Fruit fly (Drosophila melanogaster): ENCODE results near the gene ERR.

ERR gene

dm6 chr3L:8185263-8186227, 926 bp downstream of the ERR start (continued):
- peak; percentile 62 for TF ChIP-seq Sox102F (GFP tag; optimal IDR thresholded peaks at IDR 0.05)
- TF ChIP-seq CrebB (tag; optimal IDR thresholded peaks at IDR 0.05), result peak; percentile 48
- peak; percentile 39; the same call in 1 of the 2 replicates for TF ChIP-seq crol (GFP tag; IDR thresholded peaks at IDR 0.05)
- TF ChIP-seq Jarid2 (GFP tag; optimal IDR thresholded peaks at IDR 0.05), result peak; percentile 30
- TF ChIP-seq Lim3 (GFP tag; IDR thresholded peaks at IDR 0.05), result no peak
- peak; percentile 47 for TF ChIP-seq Vsx1 (GFP tag; optimal IDR thresholded peaks at IDR 0.05)
- TF ChIP-seq CG3281 (GFP tag; optimal IDR thresholded peaks at IDR 0.05), result peak; percentile 64
- TF ChIP-seq lola (GFP tag; optimal IDR thresholded peaks at IDR 0.05), result no peak
- TF ChIP-seq tgo (GFP tag; IDR thresholded peaks at IDR 0.05), result peak; percentile 51
- TF ChIP-seq CG8924 (tag; optimal IDR thresholded peaks at IDR 0.05), result peak; percentile 20
- TF ChIP-seq YL-1 (GFP tag; optimal IDR thresholded peaks at IDR 0.05), result no peak
- no peak for TF ChIP-seq jigr1 (GFP tag; IDR thresholded peaks at IDR 0.05)
- TF ChIP-seq caup (GFP tag; optimal IDR thresholded peaks at IDR 0.05; ENCODE audit: severe bottlenecking), result peak; percentile 57
- no peak for TF ChIP-seq ab (GFP tag; optimal IDR thresholded peaks at IDR 0.05)
- TF ChIP-seq Dfd (GFP tag; optimal IDR thresholded peaks at IDR 0.05), result no peak
- peak; percentile 38 for TF ChIP-seq az2 (GFP tag; optimal IDR thresholded peaks at IDR 0.05)
- TF ChIP-seq CG8388 (GFP tag; optimal IDR thresholded peaks at IDR 0.05), result no peak
- no peak for TF ChIP-seq CG18619 (GFP tag; optimal IDR thresholded peaks at IDR 0.05)
- no peak for TF ChIP-seq CG16815 (GFP tag; optimal IDR thresholded peaks at IDR 0.05)
- TF ChIP-seq h (optimal IDR thresholded peaks at IDR 0.05), result no peak
- peak; percentile 70 for TF ChIP-seq gro (GFP tag; optimal IDR thresholded peaks at IDR 0.05)
- TF ChIP-seq CG17186 (GFP tag; optimal IDR thresholded peaks at IDR 0.05), result no peak
- TF ChIP-seq MTF-1 (GFP tag; optimal IDR thresholded peaks at IDR 0.05; ENCODE audit: borderline replicate concordance), result no peak
- TF ChIP-seq Lhr (GFP tag; optimal IDR thresholded peaks at IDR 0.05), result no peak
- no peak for TF ChIP-seq cad (GFP tag; optimal IDR thresholded peaks at IDR 0.05)
- TF ChIP-seq CG12299 (tag; optimal IDR thresholded peaks at IDR 0.05), result peak; percentile 10
- peak; percentile 41; the same call in 1 of the 2 replicates for TF ChIP-seq Xrp1 (GFP tag; IDR thresholded peaks at IDR 0.05)
- TF ChIP-seq CG6683 (GFP tag; optimal IDR thresholded peaks at IDR 0.05), result peak; percentile 11
- TF ChIP-seq CG8944 (GFP tag; optimal IDR thresholded peaks at IDR 0.05), result peak; percentile 49
- peak; percentile 38 for TF ChIP-seq CG12104 (GFP tag; optimal IDR thresholded peaks at IDR 0.05)
- TF ChIP-seq knrl (GFP tag; IDR thresholded peaks at IDR 0.05; ENCODE audit: partially characterized antibody), result no peak
- TF ChIP-seq hth (optimal IDR thresholded peaks at IDR 0.05), result no peak
- peak; percentile 42 for TF ChIP-seq CG2712 (tag; optimal IDR thresholded peaks at IDR 0.05)
- TF ChIP-seq dysf (GFP tag; IDR thresholded peaks at IDR 0.05), result peak; percentile 75
- no peak for TF ChIP-seq Bteb2 (GFP tag; optimal IDR thresholded peaks at IDR 0.05)
- no peak for TF ChIP-seq CG7963 (GFP tag; IDR thresholded peaks at IDR 0.05; ENCODE audit: partially characterized antibody)
- peak; percentile 62 for TF ChIP-seq CG9932 (GFP tag; IDR thresholded peaks at IDR 0.05)
- peak; percentile 90 for TF ChIP-seq ERR (GFP tag; optimal IDR thresholded peaks at IDR 0.05)
- TF ChIP-seq CG7839 (tag; optimal IDR thresholded peaks at IDR 0.05), result peak; percentile 58
- TF ChIP-seq CG30431 (GFP tag; optimal IDR thresholded peaks at IDR 0.05), result no peak
- TF ChIP-seq luna (GFP tag; optimal IDR thresholded peaks at IDR 0.05), result peak; percentile 1
- no peak for TF ChIP-seq sna (GFP tag; IDR thresholded peaks at IDR 0.05; ENCODE audit: partially characterized antibody)
- peak; percentile 59 for TF ChIP-seq Atf3 (GFP tag; optimal IDR thresholded peaks at IDR 0.05)
- no peak for TF ChIP-seq Meics (GFP tag; optimal IDR thresholded peaks at IDR 0.05)
- TF ChIP-seq NC2β (GFP tag; optimal IDR thresholded peaks at IDR 0.05), result no peak
- peak; percentile 69 for TF ChIP-seq slbo (GFP tag; IDR thresholded peaks at IDR 0.05)
- peak; percentile 38; the same call in 1 of the 2 replicates for TF ChIP-seq danr (GFP tag; IDR thresholded peaks at IDR 0.05)
- TF ChIP-seq shn (GFP tag; optimal IDR thresholded peaks at IDR 0.05), result peak; percentile 65
- TF ChIP-seq CG7271 (tag; optimal IDR thresholded peaks at IDR 0.05), result no peak

All from whole organism, embryonic.